Fruit fly (Drosophila melanogaster) whole organism, prepupa: ENCODE results near the gene Ciz1.

ENCODE experiments used
- Blimp-1 ChIP-seq: fragments of 200-800 bp; sonication (Bioruptor generic); optimal IDR thresholded peaks from 3 replicates; lab custom pipeline; 2017; ENCODE audit warnings: missing biosample characterization, missing genetic modification characterization, mild to moderate bottlenecking, moderate library complexity, missing genetic modification reagents
- CG10631 ChIP-seq: fragments of 200-800 bp; sonication (Bioruptor generic); optimal IDR thresholded peaks from 2 replicates; lab custom pipeline; 2016; ENCODE audit warnings: missing biosample characterization, missing genetic modification characterization
- CG10669 ChIP-seq: fragments of 200-800 bp; sonication (Bioruptor generic); optimal IDR thresholded peaks from 3 replicates; lab custom pipeline; 2018; ENCODE audit warnings: missing biosample characterization, mild to moderate bottlenecking, missing genetic modification characterization, moderate library complexity
- CG11762 ChIP-seq: fragments of 200-800 bp; sonication (Bioruptor generic); optimal IDR thresholded peaks from 3 replicates; lab custom pipeline; 2016; ENCODE audit warnings: missing biosample characterization, missing genetic modification characterization; ENCODE audit not compliant: insufficient read depth
- CG16779 ChIP-seq: fragments of 200-800 bp; sonication (Bioruptor generic); optimal IDR thresholded peaks from 3 replicates; lab custom pipeline; 2017; ENCODE audit warnings: missing biosample characterization, mild to moderate bottlenecking, missing genetic modification characterization
- CG3032 ChIP-seq: fragments of 200-800 bp; optimal IDR thresholded peaks from 2 replicates; lab custom pipeline; 2019; ENCODE audit warnings: missing biosample characterization, mild to moderate bottlenecking, missing genetic modification characterization, moderate library complexity
- CG31627 ChIP-seq: fragments of 200-800 bp; sonication (Bioruptor generic); optimal IDR thresholded peaks from 3 replicates; lab custom pipeline; 2016; ENCODE audit warnings: missing biosample characterization, missing genetic modification characterization
- CG34406 ChIP-seq: fragments of 200-800 bp; sonication (Bioruptor generic); optimal IDR thresholded peaks from 3 replicates; lab custom pipeline; 2016; ENCODE audit warnings: missing biosample characterization, missing genetic modification characterization
- CG3919 ChIP-seq: fragments of 200-800 bp; sonication (Bioruptor generic); optimal IDR thresholded peaks from 3 replicates; lab custom pipeline; 2016; ENCODE audit warnings: missing biosample characterization, missing genetic modification characterization
- CG6163 ChIP-seq: fragments of 200-800 bp; sonication (Bioruptor generic); IDR thresholded peaks from 3 replicates; pipeline ENCODE4 v1.3.6; 2022; ENCODE audit warnings: missing biosample characterization, missing genetic modification characterization
- CG6276 ChIP-seq: fragments of 200-800 bp; sonication (Bioruptor generic); optimal IDR thresholded peaks from 2 replicates; lab custom pipeline; 2017; ENCODE audit warnings: missing biosample characterization, mild to moderate bottlenecking, missing genetic modification characterization
- CG6792 ChIP-seq: fragments of 200-800 bp; sonication (Bioruptor generic); optimal IDR thresholded peaks from 3 replicates; lab custom pipeline; 2016; ENCODE audit warnings: missing biosample characterization, missing genetic modification characterization
- Eip78C ChIP-seq: fragments of 200-800 bp; sonication (Bioruptor generic); peaks from one replicate; lab custom pipeline; 2016; ENCODE audit warnings: missing biosample characterization, missing genetic modification characterization
- Eip93F ChIP-seq: fragments of 200-800 bp; sonication (Bioruptor generic); optimal IDR thresholded peaks from 2 replicates; lab custom pipeline; 2016; ENCODE audit warnings: missing biosample characterization, mild to moderate bottlenecking, missing genetic modification characterization
- Gug ChIP-seq: fragments of 200-800 bp; sonication (Bioruptor generic); IDR thresholded peaks from 2 replicates; pipeline ENCODE4 v1.3.6; 2022; ENCODE audit warnings: missing biosample characterization, missing genetic modification characterization
- Hr38 ChIP-seq: sonication (Bioruptor generic); optimal IDR thresholded peaks from 2 replicates; lab custom pipeline; 2016; ENCODE audit warnings: missing biosample characterization, missing genetic modification characterization
- Hr4 ChIP-seq: fragments of 200-800 bp; sonication (Bioruptor generic); optimal IDR thresholded peaks from 3 replicates; lab custom pipeline; 2016; ENCODE audit warnings: missing biosample characterization, missing genetic modification characterization
- Lpt ChIP-seq: fragments of 200-800 bp; sonication (Bioruptor generic); optimal IDR thresholded peaks from 3 replicates; lab custom pipeline; 2016; ENCODE audit warnings: missing biosample characterization, missing genetic modification characterization
- Met ChIP-seq: fragments of 200-800 bp; sonication (Bioruptor generic); optimal IDR thresholded peaks from 3 replicates; lab custom pipeline; 2016; ENCODE audit warnings: missing biosample characterization, missing genetic modification characterization
- Sox14 ChIP-seq: fragments of 200-800 bp; sonication (Bioruptor generic); optimal IDR thresholded peaks from 3 replicates; lab custom pipeline; 2016; ENCODE audit warnings: missing biosample characterization, missing genetic modification characterization
- acj6 ChIP-seq: fragments of 200-800 bp; sonication (Bioruptor generic); optimal IDR thresholded peaks from 3 replicates; lab custom pipeline; 2016; ENCODE audit warnings: missing biosample characterization, missing genetic modification characterization
- cyc ChIP-seq: fragments of 200-800 bp; sonication (Bioruptor generic); optimal IDR thresholded peaks from 3 replicates; lab custom pipeline; 2016; ENCODE audit warnings: missing biosample characterization, missing genetic modification characterization
- eg ChIP-seq: fragments of 200-800 bp; sonication (Bioruptor generic); IDR thresholded peaks from 3 replicates; pipeline ENCODE4 v1.3.6; 2022; ENCODE audit warnings: missing biosample characterization, missing genetic modification characterization
- esn ChIP-seq: fragments of 200-800 bp; sonication (Bioruptor generic); optimal IDR thresholded peaks from 2 replicates; lab custom pipeline; 2016; ENCODE audit warnings: missing biosample characterization, mild to moderate bottlenecking, missing genetic modification characterization, moderate library complexity
- fd59A ChIP-seq: fragments of 200-800 bp; sonication (Bioruptor generic); optimal IDR thresholded peaks from 2 replicates; lab custom pipeline; 2017; ENCODE audit warnings: missing biosample characterization, mild to moderate bottlenecking, missing genetic modification characterization, missing genetic modification reagents
- fd85E ChIP-seq: fragments of 200-800 bp; sonication (Bioruptor generic); optimal IDR thresholded peaks from 3 replicates; lab custom pipeline; 2016; ENCODE audit warnings: missing biosample characterization, missing genetic modification characterization
- lz ChIP-seq: fragments of 200-800 bp; sonication (Bioruptor generic); optimal IDR thresholded peaks from 3 replicates; lab custom pipeline; 2016; ENCODE audit warnings: missing biosample characterization, missing genetic modification characterization
- net ChIP-seq: fragments of 200-800 bp; sonication (Bioruptor generic); optimal IDR thresholded peaks from 3 replicates; lab custom pipeline; 2016; ENCODE audit warnings: missing biosample characterization, missing genetic modification characterization
- salr ChIP-seq, 2 experiments: fragments of 200-800 bp; sonication (Bioruptor generic); optimal IDR thresholded peaks; 3 replicates each; lab custom pipeline; 2016 to 2018; ENCODE audit warnings: missing biosample characterization in 2 of 2, missing genetic modification characterization in 2 of 2, mild to moderate bottlenecking in 1 of 2
- svp ChIP-seq: fragments of 200-800 bp; sonication (Bioruptor generic); peaks from one replicate; lab custom pipeline; 2016; ENCODE audit warnings: missing biosample characterization, missing genetic modification characterization

Gene Ciz1

dm6 chr3L:9837053-9837452, 27.4 kb upstream of the Ciz1 start:
- no peak for TF ChIP-seq CG16779 (tag; lab: Kevin White, UChicago)
- TF ChIP-seq CG3919 (GFP tag; lab: Kevin White, UChicago) = peak; percentile 16

dm6 chr3L:9838534-9838933, 25.9 kb upstream of the Ciz1 start, which contains the start of gene Cdk8:
Cdk8 (minus strand) TSS chr3L:9838670.
- TF ChIP-seq CG6163 (GFP tag; lab: Robert Waterston, UW) = peak; percentile 21; the same call in 1 of the 3 replicates
- TF ChIP-seq CG11762 (GFP tag; lab: Kevin White, UChicago) = no peak
- peak; percentile 11 for TF ChIP-seq cyc (GFP tag; lab: Kevin White, UChicago)
- TF ChIP-seq fd59A = no peak
- TF ChIP-seq Eip78C = peak; percentile 67
- TF ChIP-seq Gug = no peak
- TF ChIP-seq CG3032 = peak; percentile 33
- TF ChIP-seq CG34406 (GFP tag; lab: Kevin White, UChicago) = no peak
- peak; percentile 14 for TF ChIP-seq Sox14 (GFP tag; lab: Kevin White, UChicago)
- peak; percentile 15 for TF ChIP-seq lz (GFP tag; lab: Kevin White, UChicago)
- peak; percentile 50 for TF ChIP-seq esn
- peak; percentile 23 for TF ChIP-seq CG31627
- peak; percentile 43 for TF ChIP-seq svp (GFP tag; lab: Kevin White, UChicago)

dm6 chr3L:9840710-9841109, 23.7 kb upstream of the Ciz1 start:
- TF ChIP-seq CG10631 (GFP tag; lab: Kevin White, UChicago) (no peak), CG11762 (GFP tag; lab: Kevin White, UChicago) (no peak), Lpt (no peak), eg (GFP tag; lab: Robert Waterston, UW) (no peak), svp (GFP tag; lab: Kevin White, UChicago) (no peak), fd85E (GFP tag; lab: Kevin White, UChicago) (no peak)

- TF ChIP-seq eg (GFP tag; lab: Robert Waterston, UW) (no peak), Gug (no peak), CG6276 (GFP tag; lab: Kevin White, UChicago) (no peak), Blimp-1 (GFP tag; lab: Kevin White, UChicago) (no peak), lz (GFP tag; lab: Kevin White, UChicago) (no peak), CG10669 (GFP tag; lab: Kevin White, UChicago) (no peak), Eip93F (GFP tag; lab: Kevin White, UChicago) (no peak), acj6 (GFP tag; lab: Kevin White, UChicago) (no peak), Hr38 (GFP tag; lab: Kevin White, UChicago) (no peak), net (GFP tag; lab: Kevin White, UChicago) (no peak), CG6163 (GFP tag; lab: Robert Waterston, UW) (no peak)
These were observed 22.4 kb upstream of the Ciz1 start for dm6 chr3L:9842043-9842442.

- no peak for TF ChIP-seq Met (GFP tag; lab: Kevin White, UChicago)
- TF ChIP-seq CG6792 (GFP tag; lab: Kevin White, UChicago) = no peak
- no peak for TF ChIP-seq fd59A
- TF ChIP-seq lz (GFP tag; lab: Kevin White, UChicago) = no peak
- no peak for TF ChIP-seq CG10631 (GFP tag; lab: Kevin White, UChicago)
- no peak for TF ChIP-seq salr (GFP tag; optimal IDR thresholded peaks at IDR 0.05; lab: Kevin White, UChicago)
- no peak for TF ChIP-seq Gug
- TF ChIP-seq fd85E (GFP tag; lab: Kevin White, UChicago) = no peak
- TF ChIP-seq CG34406 (GFP tag; lab: Kevin White, UChicago) = no peak
- TF ChIP-seq Hr38 (GFP tag; lab: Kevin White, UChicago) = no peak
- TF ChIP-seq Hr4 (GFP tag; lab: Kevin White, UChicago) = no peak
- TF ChIP-seq CG6276 (GFP tag; lab: Kevin White, UChicago) = no peak
- TF ChIP-seq, all 60 proteins: peak for 0
These were observed 18.4 kb upstream of the Ciz1 start for dm6 chr3L:9845980-9846538.
